Worm (Caenorhabditis elegans) whole organism, midembryonic: Measurements from ENCODE around the gene unc-82.

Source experiments
- cog-1 ChIP-seq: sonication (generic microtip); optimal IDR thresholded peaks from 2 replicates; lab custom pipeline; 2016; ENCODE audit warnings: missing genetic modification characterization, missing compliant biosample characterization
- flt-1 ChIP-seq: fragments of 200-800 bp; sonication (Bioruptor generic); IDR thresholded peaks from 2 replicates; pipeline ENCODE4 v1.3.6; 2022; ENCODE audit warnings: missing genetic modification characterization, missing compliant biosample characterization
- klf-2 ChIP-seq: fragments of 200-800 bp; sonication (Bioruptor generic); conservative IDR thresholded peaks from 2 replicates; pipeline ENCODE4 v1.3.6; 2022; ENCODE audit warnings: missing genetic modification reagents, missing genetic modification characterization, missing compliant biosample characterization
- med-1 ChIP-seq: sonication (generic microtip); optimal IDR thresholded peaks from 2 replicates; lab custom pipeline; 2017; ENCODE audit warnings: missing genetic modification characterization, mild to moderate bottlenecking, missing compliant biosample characterization, antibody characterized with exemption, missing genetic modification reagents; ENCODE audit not compliant: insufficient read depth
- ref-1 ChIP-seq: fragments of 200-800 bp; sonication (Bioruptor generic); conservative IDR thresholded peaks from 2 replicates; pipeline ENCODE4 v1.3.6; 2022; ENCODE audit warnings: missing genetic modification reagents, missing genetic modification characterization, missing compliant biosample characterization
- tab-1 ChIP-seq: fragments of 200-800 bp; sonication (Bioruptor generic); IDR thresholded peaks from 2 replicates; pipeline ENCODE4 v1.3.6; 2022; ENCODE audit warnings: missing genetic modification characterization, missing compliant biosample characterization
- ztf-23 ChIP-seq: fragments of 200-800 bp; sonication (Bioruptor generic); IDR thresholded peaks from 2 replicates; pipeline ENCODE4 v1.3.6; 2022; ENCODE audit warnings: missing genetic modification reagents, missing genetic modification characterization, missing compliant biosample characterization
- ztf-29 ChIP-seq: fragments of 200-800 bp; sonication (Bioruptor generic); IDR thresholded peaks from 2 replicates; pipeline ENCODE4 v1.3.6; 2022; ENCODE audit warnings: missing genetic modification reagents, missing genetic modification characterization, missing compliant biosample characterization

ce11 chrIV:7388843-7389242, 35.5 kb upstream of the unc-82 start, which contains the start of gene mob-3:
- TF ChIP-seq tab-1 (GFP tag; lab: Robert Waterston, UW) (no peak), ref-1 (GFP tag; lab: Robert Waterston, UW) (no peak), klf-2 (GFP tag; lab: Robert Waterston, UW) (no peak), flt-1 (no peak), ztf-29 (GFP tag; lab: Robert Waterston, UW) (no peak), ztf-23 (GFP tag; lab: Robert Waterston, UW) (no peak), cog-1 (tag; lab: Kevin White, UChicago) (no peak), med-1 (GFP tag; lab: Kevin White, UChicago) (no peak)
